Fruit fly (Drosophila melanogaster): Measurements from ENCODE around the gene CG7702.

dm6 chr3R:18669152-18669551 lies at the start of gene CG7702:
- TF ChIP-seq svp (GFP tag) (no peak), CG15336 (GFP tag; IDR thresholded peaks at IDR 0.05) (peak; percentile 34; the same call in 1 of the 2 replicates), CG3032 (tag; optimal IDR thresholded peaks at IDR 0.05) (no peak), Sox102F (GFP tag; optimal IDR thresholded peaks at IDR 0.05) (no peak), CG11294 (GFP tag; IDR thresholded peaks at IDR 0.05) (no peak), CG6163 (GFP tag; IDR thresholded peaks at IDR 0.05) (peak; percentile 5; the same call in 1 of the 3 replicates)
